Fruit fly (Drosophila melanogaster): Measurements from ENCODE around the gene CG3021.

Gene CG3021

DNA sequence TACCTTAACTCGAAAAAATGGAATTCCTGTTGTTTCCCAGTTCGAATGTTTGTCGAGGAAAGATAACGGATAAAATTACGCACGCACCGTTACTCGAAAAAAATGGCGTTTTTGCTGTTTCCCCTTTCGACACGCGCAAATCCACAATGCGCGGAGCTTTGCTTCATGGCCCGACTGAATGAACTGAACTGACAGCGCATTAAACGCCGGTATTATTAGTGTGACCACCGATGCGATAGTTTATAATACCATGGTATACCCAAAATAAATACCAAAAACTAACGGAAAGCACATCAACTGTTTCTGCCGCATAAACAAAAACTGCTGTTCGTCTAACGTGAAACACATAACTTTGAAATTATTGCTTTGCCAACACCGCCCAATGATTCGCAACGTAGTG lies at the start of gene CG3021, which contains the start of the genes CG32814 and CG11638:
Gene CG3021 (plus strand): TSS at position 281 of the 400 bp plus-strand sequence.
Gene CG32814 (minus strand): TSS at position 190 of the 400 bp plus-strand sequence.
Gene CG11638 (minus strand): TSS at position 193 of the 400 bp plus-strand sequence.
- no peak for TF ChIP-seq ey (GFP tag; optimal IDR thresholded peaks at IDR 0.05)
- TF ChIP-seq Rel (GFP tag; optimal IDR thresholded peaks at IDR 0.05), result no peak
- TF ChIP-seq Rel (tag; optimal IDR thresholded peaks at IDR 0.05), result peak; percentile 75
- peak; percentile 11 for TF ChIP-seq rgr (GFP tag; optimal IDR thresholded peaks at IDR 0.05)

DNA sequence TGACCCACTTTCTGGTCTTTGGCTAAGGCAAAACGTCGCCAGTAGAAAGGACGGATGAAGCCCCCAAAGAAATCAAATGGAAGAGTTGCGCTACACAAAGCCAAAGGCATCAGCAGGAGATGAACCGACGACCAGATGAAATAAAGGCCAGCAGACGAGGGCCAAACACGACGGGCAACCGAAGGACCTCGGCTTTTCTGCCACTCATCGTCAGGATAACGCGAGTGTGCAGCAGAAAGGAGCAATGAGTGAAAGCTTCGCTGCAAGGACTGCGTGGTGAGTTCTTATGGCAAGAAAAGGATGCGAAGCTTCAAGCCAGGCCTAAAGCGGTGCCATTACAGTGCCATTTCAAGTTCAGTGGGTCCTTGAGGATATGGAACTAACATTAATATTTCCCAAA lies 40.7 kb upstream of the CG3021 start:
- TF ChIP-seq Dfd (GFP tag; optimal IDR thresholded peaks at IDR 0.05) (no peak), woc (GFP tag; optimal IDR thresholded peaks at IDR 0.05) (no peak), tai (GFP tag; optimal IDR thresholded peaks at IDR 0.05) (no peak), Vsx2 (GFP tag; optimal IDR thresholded peaks at IDR 0.05; ENCODE audit: partially characterized antibody) (no peak), ey (GFP tag; optimal IDR thresholded peaks at IDR 0.05) (no peak), Hr78 (GFP tag; optimal IDR thresholded peaks at IDR 0.05) (no peak), CG9705 (GFP tag; optimal IDR thresholded peaks at IDR 0.05) (no peak), dsf (GFP tag; optimal IDR thresholded peaks at IDR 0.05; ENCODE audit: borderline replicate concordance) (no peak), brk (GFP tag; optimal IDR thresholded peaks at IDR 0.05) (no peak), OdsH (GFP tag; optimal IDR thresholded peaks at IDR 0.05) (no peak), lola (GFP tag; optimal IDR thresholded peaks at IDR 0.05) (no peak), br (GFP tag; optimal IDR thresholded peaks at IDR 0.05) (no peak), sage (GFP tag; optimal IDR thresholded peaks at IDR 0.05) (no peak), Rel (GFP tag; optimal IDR thresholded peaks at IDR 0.05) (no peak), Rel (tag; optimal IDR thresholded peaks at IDR 0.05) (no peak), foxo (GFP tag; optimal IDR thresholded peaks at IDR 0.05) (no peak), Myc (optimal IDR thresholded peaks at IDR 0.05) (no peak), Dif (GFP tag; optimal IDR thresholded peaks at IDR 0.05; ENCODE audit: partially characterized antibody) (no peak), rgr (GFP tag; optimal IDR thresholded peaks at IDR 0.05) (no peak), Sp1 (GFP tag; optimal IDR thresholded peaks at IDR 0.05) (no peak), Hr83 (GFP tag; optimal IDR thresholded peaks at IDR 0.05; ENCODE audit: poor library complexity, severe bottlenecking) (no peak)

DNA sequence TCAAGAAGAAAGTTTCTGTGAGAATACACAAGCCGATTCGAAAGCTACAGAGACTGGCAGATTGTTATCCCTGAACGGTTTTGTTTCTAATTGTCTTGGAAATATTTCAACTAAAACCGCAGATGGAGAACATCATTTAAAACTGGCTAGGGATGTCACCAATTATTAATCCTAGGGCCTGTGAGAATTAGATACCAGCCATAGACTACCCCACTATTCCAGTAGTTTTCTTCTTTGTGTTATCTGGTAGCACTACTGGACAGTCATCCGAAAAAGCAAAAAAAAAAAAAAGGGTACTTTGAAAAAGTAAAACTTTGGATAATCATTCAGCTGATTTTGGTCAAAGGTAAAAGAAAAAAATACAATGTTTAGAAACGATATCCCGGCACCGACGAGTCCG lies 36.4 kb upstream of the CG3021 start, which contains the start of gene CG18823:
Gene CG18823 (plus strand): TSS at position 301 of the 400 bp plus-strand sequence.
- no peak for TF ChIP-seq GATAd (GFP tag; optimal IDR thresholded peaks at IDR 0.05)
- TF ChIP-seq Jra (GFP tag; optimal IDR thresholded peaks at IDR 0.05), result no peak
- no peak for TF ChIP-seq brk (GFP tag; optimal IDR thresholded peaks at IDR 0.05)
- no peak for TF ChIP-seq Hr78 (GFP tag; optimal IDR thresholded peaks at IDR 0.05)
- no peak for TF ChIP-seq Dif (GFP tag; optimal IDR thresholded peaks at IDR 0.05; ENCODE audit: partially characterized antibody)
- TF ChIP-seq sv (GFP tag; optimal IDR thresholded peaks at IDR 0.05), result no peak
- no peak for TF ChIP-seq Vsx2 (GFP tag; optimal IDR thresholded peaks at IDR 0.05; ENCODE audit: partially characterized antibody)
- TF ChIP-seq lola (GFP tag; optimal IDR thresholded peaks at IDR 0.05), result no peak
- TF ChIP-seq psq (GFP tag; optimal IDR thresholded peaks at IDR 0.05), result no peak
- no peak for TF ChIP-seq jim (GFP tag; optimal IDR thresholded peaks at IDR 0.05)
- no peak for TF ChIP-seq rgr (GFP tag; optimal IDR thresholded peaks at IDR 0.05)
- no peak for TF ChIP-seq CG9705 (GFP tag; optimal IDR thresholded peaks at IDR 0.05)
- TF ChIP-seq Dfd (GFP tag; optimal IDR thresholded peaks at IDR 0.05), result no peak
- no peak for TF ChIP-seq h (GFP tag; optimal IDR thresholded peaks at IDR 0.05)
- no peak for TF ChIP-seq br (GFP tag; optimal IDR thresholded peaks at IDR 0.05)
- TF ChIP-seq fru (GFP tag; optimal IDR thresholded peaks at IDR 0.05), result no peak

DNA sequence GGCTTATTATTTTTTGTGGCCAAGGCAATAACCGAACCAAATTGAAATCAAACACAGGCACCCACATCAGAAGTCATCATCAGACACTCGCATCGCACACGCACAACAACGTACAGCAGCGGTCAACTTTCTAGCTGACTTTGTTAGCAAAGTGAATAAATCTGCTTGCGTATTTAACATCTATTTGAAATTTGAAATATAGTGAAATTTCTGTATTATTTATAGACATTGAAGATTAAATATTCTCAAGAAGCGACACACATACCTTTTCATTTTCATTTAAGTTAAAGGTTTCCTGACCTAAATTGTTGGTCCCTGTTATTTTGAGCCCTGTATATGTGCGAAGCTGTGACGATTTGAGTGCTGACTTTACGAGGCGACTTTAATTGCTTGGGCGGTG lies 27.7 kb upstream of the CG3021 start:
- TF ChIP-seq CG32264 (GFP tag; optimal IDR thresholded peaks at IDR 0.05), result no peak
- TF ChIP-seq foxo (GFP tag; optimal IDR thresholded peaks at IDR 0.05), result peak in 1 of 2 experiments; percentile 1

DNA sequence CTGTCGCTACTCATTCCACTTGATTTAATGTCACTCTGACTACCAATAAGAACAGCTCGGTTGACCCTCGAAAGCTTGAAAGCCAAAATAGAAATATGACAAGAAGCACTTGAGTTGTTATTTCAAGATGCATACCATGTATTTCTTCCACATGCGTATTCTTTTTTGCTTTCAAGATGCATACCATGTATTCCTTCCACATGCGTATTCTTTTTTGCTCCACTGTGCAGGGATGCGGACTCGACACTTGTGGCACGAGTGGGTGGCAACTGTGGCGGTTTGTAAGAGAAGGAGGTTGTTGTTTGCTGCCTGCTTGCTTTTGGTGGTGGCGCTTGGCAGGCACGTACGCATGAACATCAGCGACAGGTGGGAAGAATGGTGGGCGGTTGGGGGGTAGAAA lies 20.4 kb upstream of the CG3021 start:
- no peak for TF ChIP-seq br (GFP tag; optimal IDR thresholded peaks at IDR 0.05)
- TF ChIP-seq CrebA (GFP tag; optimal IDR thresholded peaks at IDR 0.05; ENCODE audit: borderline replicate concordance), result no peak
- no peak for TF ChIP-seq Jra (GFP tag; optimal IDR thresholded peaks at IDR 0.05)
- TF ChIP-seq Abd-B (GFP tag; optimal IDR thresholded peaks at IDR 0.05), result no peak
- TF ChIP-seq HLH106 (tag; optimal IDR thresholded peaks at IDR 0.05), result no peak
- TF ChIP-seq dsf (GFP tag; optimal IDR thresholded peaks at IDR 0.05; ENCODE audit: borderline replicate concordance), result no peak
- TF ChIP-seq Dfd (GFP tag; optimal IDR thresholded peaks at IDR 0.05), result no peak
- no peak for TF ChIP-seq CG32264 (GFP tag; optimal IDR thresholded peaks at IDR 0.05)
- TF ChIP-seq Hr78 (GFP tag; optimal IDR thresholded peaks at IDR 0.05), result no peak
- TF ChIP-seq psq (GFP tag; optimal IDR thresholded peaks at IDR 0.05), result no peak
- no peak for TF ChIP-seq jim (GFP tag; optimal IDR thresholded peaks at IDR 0.05)
- no peak for TF ChIP-seq rgr (GFP tag; optimal IDR thresholded peaks at IDR 0.05)
- TF ChIP-seq h (GFP tag; optimal IDR thresholded peaks at IDR 0.05), result no peak
